Fruit fly (Drosophila melanogaster) whole organism, embryonic: ENCODE data around the gene CG42299.
A peak's percentile ranks its signal among the peaks of the same experiment; 100 is the strongest.

Experiments used
- Atf6 ChIP-seq: fragments of 200-800 bp; sonication (Bioruptor generic); IDR thresholded peaks from 2 replicates; pipeline ENCODE4 v1.3.6; 2022; ENCODE audit warnings: missing biosample characterization, missing genetic modification characterization
- Awh ChIP-seq: fragments of 200-800 bp; sonication (Bioruptor generic); IDR thresholded peaks from 2 replicates; pipeline ENCODE4, ENCODE4 v1.3.6; 2022; ENCODE audit warnings: missing biosample characterization, missing genetic modification characterization
- Bdp1 ChIP-seq: fragments of 200-800 bp; sonication (Bioruptor generic); optimal IDR thresholded peaks from 3 replicates; lab custom pipeline; 2016; ENCODE audit warnings: missing biosample characterization, missing genetic modification characterization
- C15 ChIP-seq: fragments of 200-800 bp; sonication (Bioruptor generic); IDR thresholded peaks from 3 replicates; pipeline ENCODE4 v1.3.6; 2022; ENCODE audit warnings: missing biosample characterization, missing genetic modification characterization
- CG1024 ChIP-seq: fragments of 200-800 bp; sonication (Bioruptor generic); IDR thresholded peaks from 2 replicates; pipeline ENCODE4 v1.3.6; 2022; ENCODE audit warnings: missing biosample characterization, missing genetic modification characterization
- CG10979 ChIP-seq: fragments of 200-800 bp; sonication (Bioruptor generic); optimal IDR thresholded peaks from 2 replicates; lab custom pipeline; 2018; ENCODE audit warnings: missing biosample characterization, mild to moderate bottlenecking, missing genetic modification characterization, moderate library complexity
- CG11723 ChIP-seq: fragments of 200-800 bp; sonication (Bioruptor generic); optimal IDR thresholded peaks from 2 replicates; lab custom pipeline; 2017; ENCODE audit warnings: missing biosample characterization, mild to moderate bottlenecking, missing genetic modification characterization
- CG12299 ChIP-seq: fragments of 200-800 bp; sonication (Bioruptor generic); optimal IDR thresholded peaks from 2 replicates; lab custom pipeline; 2018; ENCODE audit warnings: missing biosample characterization, mild to moderate bottlenecking, missing genetic modification characterization
- CG12391 ChIP-seq: fragments of 200-800 bp; sonication (Bioruptor generic); optimal IDR thresholded peaks from 3 replicates; lab custom pipeline; 2018; ENCODE audit warnings: missing biosample characterization, mild to moderate bottlenecking, missing genetic modification characterization, moderate library complexity
- CG13424 ChIP-seq: fragments of 200-800 bp; sonication (Bioruptor generic); optimal IDR thresholded peaks from 2 replicates; lab custom pipeline; 2019; ENCODE audit warnings: missing biosample characterization, mild to moderate bottlenecking, missing genetic modification characterization, moderate library complexity
- CG13894 ChIP-seq: fragments of 200-800 bp; sonication (Bioruptor generic); optimal IDR thresholded peaks from 3 replicates; lab custom pipeline; 2018; ENCODE audit warnings: missing biosample characterization, mild to moderate bottlenecking, missing genetic modification characterization, moderate library complexity
- CG14014 ChIP-seq: fragments of 200-800 bp; sonication (Bioruptor generic); IDR thresholded peaks from 2 replicates; pipeline ENCODE4 v1.3.6; 2022; ENCODE audit warnings: missing biosample characterization, missing genetic modification characterization
- CG14710 ChIP-seq: fragments of 200-800 bp; sonication (Bioruptor generic); optimal IDR thresholded peaks from 3 replicates; lab custom pipeline; 2019; ENCODE audit warnings: missing biosample characterization, mild to moderate bottlenecking, missing genetic modification characterization, moderate library complexity
- CG14860 ChIP-seq: fragments of 200-800 bp; sonication (Bioruptor generic); IDR thresholded peaks from 3 replicates; pipeline ENCODE4 v1.3.6; 2022; ENCODE audit warnings: missing biosample characterization, missing genetic modification characterization; ENCODE audit not compliant: partially characterized antibody
- CG17328 ChIP-seq: fragments of 200-800 bp; sonication (Bioruptor generic); IDR thresholded peaks from 2 replicates; pipeline ENCODE4 v1.3.6; 2022; ENCODE audit warnings: missing biosample characterization, missing genetic modification characterization
- CG18011 ChIP-seq: fragments of 200-800 bp; sonication (Bioruptor generic); optimal IDR thresholded peaks from 2 replicates; lab custom pipeline; 2017; ENCODE audit warnings: missing biosample characterization, missing genetic modification characterization, mild to moderate bottlenecking, moderate library complexity, missing genotype
- CG18599 ChIP-seq: fragments of 200-800 bp; sonication (Bioruptor generic); optimal IDR thresholded peaks from 3 replicates; lab custom pipeline; 2017; ENCODE audit warnings: missing biosample characterization, missing genetic modification characterization, mild to moderate bottlenecking, moderate library complexity, missing genetic modification reagents
- CG18764 ChIP-seq: fragments of 200-800 bp; sonication (Bioruptor generic); optimal IDR thresholded peaks from 3 replicates; lab custom pipeline; 2016; ENCODE audit warnings: missing biosample characterization, missing genetic modification characterization
- CG2120 ChIP-seq: fragments of 200-800 bp; sonication (Bioruptor generic); optimal IDR thresholded peaks from 3 replicates; lab custom pipeline; 2016; ENCODE audit warnings: missing biosample characterization, missing genetic modification characterization
- CG2678 ChIP-seq: fragments of 200-800 bp; sonication (Bioruptor generic); optimal IDR thresholded peaks from 3 replicates; lab custom pipeline; 2019; ENCODE audit warnings: missing biosample characterization, mild to moderate bottlenecking, missing genetic modification characterization, moderate library complexity
- CG33213 ChIP-seq: fragments of 200-800 bp; sonication (Bioruptor generic); optimal IDR thresholded peaks from 3 replicates; lab custom pipeline; 2016; ENCODE audit warnings: missing biosample characterization, missing genetic modification characterization
- CG5953 ChIP-seq: fragments of 200-800 bp; sonication (Bioruptor generic); IDR thresholded peaks from 2 replicates; pipeline ENCODE4 v1.3.6; 2022; ENCODE audit warnings: missing biosample characterization, missing genetic modification characterization
- CG7786 ChIP-seq: fragments of 200-800 bp; sonication (Bioruptor generic); optimal IDR thresholded peaks from 2 replicates; lab custom pipeline; 2016; ENCODE audit warnings: missing biosample characterization, missing genetic modification characterization
- CG8290 ChIP-seq, 3 experiments: fragments of 200-800 bp; sonication (Bioruptor generic); optimal IDR thresholded peaks; 2 replicates each; lab custom pipeline; 2016 to 2019; ENCODE audit warnings: missing biosample characterization in 3 of 3, missing genetic modification characterization in 3 of 3, mild to moderate bottlenecking in 2 of 3, moderate library complexity in 1 of 3
- Ets65A ChIP-seq: fragments of 200-800 bp; sonication (Bioruptor generic); peaks from one replicate; lab custom pipeline; 2016; ENCODE audit warnings: missing biosample characterization, missing genetic modification characterization
- Ets97D ChIP-seq: fragments of 200-800 bp; sonication (Bioruptor generic); optimal IDR thresholded peaks from 3 replicates; lab custom pipeline; 2016; ENCODE audit warnings: missing biosample characterization, missing genetic modification characterization
- Fer1 ChIP-seq: fragments of 200-800 bp; sonication (Bioruptor generic); optimal IDR thresholded peaks from 2 replicates; lab custom pipeline; 2017; ENCODE audit warnings: missing biosample characterization, mild to moderate bottlenecking, missing genetic modification characterization
- Hsf ChIP-seq: fragments of 200-800 bp; sonication (Bioruptor generic); optimal IDR thresholded peaks from 3 replicates; lab custom pipeline; 2016; ENCODE audit warnings: missing biosample characterization, missing genetic modification characterization
- Jarid2 ChIP-seq: fragments of 200-800 bp; sonication (Bioruptor generic); optimal IDR thresholded peaks from 3 replicates; lab custom pipeline; 2017; ENCODE audit warnings: mild to moderate bottlenecking, missing biosample characterization, missing genetic modification reagents, missing genetic modification characterization
- Max ChIP-seq: fragments of 200-800 bp; sonication (Bioruptor generic); optimal IDR thresholded peaks from 2 replicates; lab custom pipeline; 2016; ENCODE audit warnings: missing biosample characterization, mild to moderate bottlenecking, missing genetic modification characterization
- NK7.1 ChIP-seq: fragments of 200-800 bp; sonication (Bioruptor generic); optimal IDR thresholded peaks from 3 replicates; lab custom pipeline; 2016; ENCODE audit warnings: missing biosample characterization, missing genetic modification characterization
- Oaz ChIP-seq: fragments of 200-800 bp; sonication (Bioruptor generic); IDR thresholded peaks from 2 replicates; pipeline ENCODE4 v1.3.6; 2022; ENCODE audit warnings: missing biosample characterization, missing genetic modification characterization
- Trl ChIP-seq, 3 experiments: fragments of >200 bp in 2 of 3; fragments of 200-800 bp in 1 of 3; sonication (Bioruptor generic) in 1 of 3; optimal IDR thresholded peaks; 2 replicates in 1 of 3; 3 replicates in 2 of 3; lab custom pipeline; 2016 to 2017; ENCODE audit warnings: missing biosample characterization in 1 of 3, missing genetic modification characterization in 1 of 3
- Xrp1 ChIP-seq: fragments of 200-800 bp; sonication (Bioruptor generic); IDR thresholded peaks from 2 replicates; pipeline ENCODE4 v1.3.6; 2022; ENCODE audit warnings: missing biosample characterization, missing genetic modification characterization
- cwo ChIP-seq: fragments of 200-800 bp; sonication (Bioruptor generic); optimal IDR thresholded peaks from 3 replicates; lab custom pipeline; 2017; ENCODE audit warnings: missing biosample characterization, missing genetic modification characterization, mild to moderate bottlenecking, moderate library complexity, missing genetic modification reagents
- fd102C ChIP-seq: fragments of 200-800 bp; sonication (Bioruptor generic); optimal IDR thresholded peaks from 2 replicates; lab custom pipeline; 2018; ENCODE audit warnings: missing biosample characterization, mild to moderate bottlenecking, missing genetic modification characterization, moderate library complexity
- gsb-n ChIP-seq: fragments of 200-800 bp; sonication (Bioruptor generic); optimal IDR thresholded peaks from 3 replicates; lab custom pipeline; 2018; ENCODE audit warnings: missing biosample characterization, mild to moderate bottlenecking, missing genetic modification characterization
- hbn ChIP-seq: fragments of 200-800 bp; sonication (Bioruptor generic); IDR thresholded peaks from 2 replicates; pipeline ENCODE4 v1.3.6; 2022; ENCODE audit warnings: missing biosample characterization, missing genetic modification characterization; ENCODE audit not compliant: partially characterized antibody
- ken ChIP-seq: fragments of 200-800 bp; sonication (Bioruptor generic); IDR thresholded peaks from 3 replicates; pipeline ENCODE4 v1.3.6; 2022; ENCODE audit warnings: missing biosample characterization, missing genetic modification characterization
- nmo ChIP-seq: fragments of 200-800 bp; sonication (Bioruptor generic); optimal IDR thresholded peaks from 2 replicates; lab custom pipeline; 2018; ENCODE audit warnings: missing biosample characterization, mild to moderate bottlenecking, missing genetic modification characterization, moderate library complexity
- nom ChIP-seq: fragments of 200-800 bp; sonication (Bioruptor generic); optimal IDR thresholded peaks from 2 replicates; lab custom pipeline; 2017; ENCODE audit warnings: missing biosample characterization, missing genetic modification characterization, mild to moderate bottlenecking, moderate library complexity, missing genetic modification reagents
- peb ChIP-seq: fragments of 200-800 bp; sonication (Bioruptor generic); IDR thresholded peaks from 2 replicates; pipeline ENCODE4 v1.3.6; 2022; ENCODE audit warnings: missing biosample characterization, missing genetic modification characterization
- phol ChIP-seq: fragments of 200-800 bp; sonication (Bioruptor generic); optimal IDR thresholded peaks from 3 replicates; lab custom pipeline; 2018; ENCODE audit warnings: missing biosample characterization, mild to moderate bottlenecking, missing genetic modification characterization, moderate library complexity
- pros ChIP-seq: fragments of 200-800 bp; sonication (Bioruptor generic); optimal IDR thresholded peaks from 3 replicates; lab custom pipeline; 2019; ENCODE audit warnings: missing biosample characterization, mild to moderate bottlenecking, missing genetic modification characterization, moderate library complexity
- ranshi ChIP-seq: fragments of 200-800 bp; sonication (Bioruptor generic); IDR thresholded peaks from 2 replicates; pipeline ENCODE4 v1.3.6; 2022; ENCODE audit warnings: missing biosample characterization, missing genetic modification characterization
- schlank ChIP-seq: fragments of 200-800 bp; sonication (Bioruptor generic); optimal IDR thresholded peaks from 2 replicates; lab custom pipeline; 2018; ENCODE audit warnings: missing biosample characterization, mild to moderate bottlenecking, missing genetic modification characterization
- seq ChIP-seq: fragments of 200-800 bp; sonication (Bioruptor generic); IDR thresholded peaks from 2 replicates; pipeline ENCODE4 v1.3.6; 2022; ENCODE audit warnings: missing biosample characterization, missing genetic modification characterization
- tup ChIP-seq: fragments of 200-800 bp; sonication (Bioruptor generic); optimal IDR thresholded peaks from 2 replicates; lab custom pipeline; 2016; ENCODE audit warnings: missing biosample characterization, mild to moderate bottlenecking, missing genetic modification characterization, moderate library complexity

The CG42299 gene

dm6 chrX:15618953-15619630, 43.6 kb upstream of the CG42299 start (continued):
- TF ChIP-seq Fer1 (GFP tag; lab: Kevin White, UChicago): peak; percentile 78
- TF ChIP-seq Oaz: peak; percentile 62
- peak; percentile 69 for TF ChIP-seq CG17328 (GFP tag; lab: Robert Waterston, UW)
- TF ChIP-seq phol (tag; lab: Kevin White, UChicago): peak; percentile 82
- peak; percentile 19 for TF ChIP-seq Ets97D
- no peak for TF ChIP-seq pros
- peak; percentile 79 for TF ChIP-seq CG12391 (tag; lab: Kevin White, UChicago)
- TF ChIP-seq CG2120 (GFP tag; lab: Kevin White, UChicago): peak; percentile 65
- peak; percentile 25 for TF ChIP-seq Bdp1 (GFP tag; lab: Kevin White, UChicago)
- TF ChIP-seq Awh: peak; percentile 78
- TF ChIP-seq Atf6 (GFP tag; lab: Robert Waterston, UW): peak; percentile 71
- TF ChIP-seq peb: peak; percentile 43; the same call in 1 of the 2 replicates
- TF ChIP-seq ken (GFP tag; lab: Robert Waterston, UW): peak; percentile 83
- TF ChIP-seq Jarid2 (GFP tag; lab: Kevin White, UChicago): peak; percentile 66
- TF ChIP-seq CG1024 (GFP tag; lab: Robert Waterston, UW): peak; percentile 76
- TF ChIP-seq Hsf (GFP tag; lab: Kevin White, UChicago): peak; percentile 62
- TF ChIP-seq CG10979: peak; percentile 82
- TF ChIP-seq CG12299 (tag; lab: Kevin White, UChicago): peak; percentile 45
- peak; percentile 72 for TF ChIP-seq CG14014 (GFP tag; lab: Robert Waterston, UW)
- peak; percentile 72 for TF ChIP-seq CG11723
- TF ChIP-seq Max (GFP tag; lab: Kevin White, UChicago): no peak
- peak; percentile 77 for TF ChIP-seq CG7786 (GFP tag; lab: Kevin White, UChicago)
- peak; percentile 67 for TF ChIP-seq gsb-n (tag; lab: Kevin White, UChicago)
- TF ChIP-seq CG2678: peak; percentile 81
- peak; percentile 98 for TF ChIP-seq Ets65A
- TF ChIP-seq tup (GFP tag; lab: Kevin White, UChicago): peak; percentile 22
- peak; percentile 81 for TF ChIP-seq Xrp1
- peak; percentile 63 for TF ChIP-seq CG18764 (GFP tag; lab: Kevin White, UChicago)
- no peak for TF ChIP-seq C15 (GFP tag; lab: Robert Waterston, UW)
- TF ChIP-seq Trl (optimal IDR thresholded peaks at IDR 0.05; lab: Kevin White, UChicago): no peak
- peak; percentile 74 for TF ChIP-seq Trl (GFP tag; optimal IDR thresholded peaks at IDR 0.05; lab: Kevin White, UChicago)
- TF ChIP-seq fd102C (GFP tag; lab: Kevin White, UChicago): no peak
- TF ChIP-seq hbn (GFP tag; lab: Robert Waterston, UW): no peak
- TF ChIP-seq CG13424 (tag; lab: Kevin White, UChicago): peak; percentile 82
- TF ChIP-seq CG18011: peak; percentile 33
- peak; percentile 71 for TF ChIP-seq CG14710
- TF ChIP-seq cwo (GFP tag; lab: Kevin White, UChicago): peak; percentile 62
- peak; percentile 76 for TF ChIP-seq ranshi (GFP tag; lab: Robert Waterston, UW)
- no peak for TF ChIP-seq nom
- peak; percentile 80 for TF ChIP-seq CG8290 (GFP tag; optimal IDR thresholded peaks at IDR 0.05; lab: Kevin White, UChicago)
- TF ChIP-seq CG8290 (tag; optimal IDR thresholded peaks at IDR 0.05; lab: Kevin White, UChicago): peak in 1 of 2 experiments; percentile 78
- no peak for TF ChIP-seq CG5953 (GFP tag; lab: Robert Waterston, UW)
- peak; percentile 34 for TF ChIP-seq NK7.1 (GFP tag; lab: Kevin White, UChicago)
- peak; percentile 60 for TF ChIP-seq seq (GFP tag; lab: Robert Waterston, UW)
- peak; percentile 88 for TF ChIP-seq nmo
- peak; percentile 50 for TF ChIP-seq schlank (tag; lab: Kevin White, UChicago)
- peak; percentile 80 for TF ChIP-seq CG18599 (GFP tag; lab: Kevin White, UChicago)
- TF ChIP-seq CG33213: peak; percentile 48
- no peak for TF ChIP-seq CG14860 (GFP tag; lab: Robert Waterston, UW)
- no peak for TF ChIP-seq CG13894 (tag; lab: Kevin White, UChicago)
